Worm (Caenorhabditis elegans): Measurements from ENCODE around the gene F09C6.11.

F09C6.11 gene

ce11 chrV:16840961-16841360 is 41.1 kb downstream of the F09C6.11 start, which contains the start of gene clec-40:
Gene clec-40, minus strand, starts transcription at chrV:16841061.
- TF ChIP-seq lir-3 (tag; optimal IDR thresholded peaks at IDR 0.05; ENCODE audit: poor library complexity) (no peak), sup-37 (GFP tag; optimal IDR thresholded peaks at IDR 0.05) (no peak), jun-1 (tag; optimal IDR thresholded peaks at IDR 0.05) (no peak), lin-39 (tag; optimal IDR thresholded peaks at IDR 0.05) (no peak), nhr-20 (tag; optimal IDR thresholded peaks at IDR 0.05) (no peak), dpl-1 (GFP tag; optimal IDR thresholded peaks at IDR 0.05) (no peak), alr-1 (tag; optimal IDR thresholded peaks at IDR 0.05; ENCODE audit: borderline replicate concordance) (no peak)

- TF ChIP-seq lin-35 (GFP tag; optimal IDR thresholded peaks at IDR 0.05) (peak in 1 of 2 experiments; percentile 14), jun-1 (tag; optimal IDR thresholded peaks at IDR 0.05) (peak; percentile 8), blmp-1 (tag; optimal IDR thresholded peaks at IDR 0.05) (no peak), elt-2 (tag; optimal IDR thresholded peaks at IDR 0.05) (peak; percentile 91), ets-5 (GFP tag; IDR thresholded peaks at IDR 0.05) (no peak)
Measured at ce11 chrV:16840283-16840682, 41.8 kb downstream of the F09C6.11 start.

- no peak for TF ChIP-seq lin-14 (GFP tag; optimal IDR thresholded peaks at IDR 0.05)
- no peak for TF ChIP-seq nhr-90 (tag; optimal IDR thresholded peaks at IDR 0.05; ENCODE audit: poor library complexity)
- TF ChIP-seq hlh-17 (GFP tag; optimal IDR thresholded peaks at IDR 0.05; ENCODE audit: borderline replicate concordance): no peak
- TF ChIP-seq zag-1 (tag; optimal IDR thresholded peaks at IDR 0.05): no peak
Measured at ce11 chrV:16838435-16838834, 43.7 kb downstream of the F09C6.11 start.

- no peak for TF ChIP-seq ceh-88 (GFP tag; IDR thresholded peaks at IDR 0.05)
- no peak for TF ChIP-seq zip-4 (GFP tag; optimal IDR thresholded peaks at IDR 0.05)
- no peak for TF ChIP-seq efl-3 (GFP tag; optimal IDR thresholded peaks at IDR 0.05)
- no peak for TF ChIP-seq lir-3 (tag; optimal IDR thresholded peaks at IDR 0.05; ENCODE audit: poor library complexity)
- TF ChIP-seq C34B4.2 (tag; optimal IDR thresholded peaks at IDR 0.05): no peak
- TF ChIP-seq jun-1 (tag; optimal IDR thresholded peaks at IDR 0.05): no peak
- TF ChIP-seq isw-1 (GFP tag; IDR thresholded peaks at IDR 0.05): no peak
- no peak for TF ChIP-seq sup-37 (GFP tag; optimal IDR thresholded peaks at IDR 0.05)
- no peak for TF ChIP-seq nhr-77 (tag; optimal IDR thresholded peaks at IDR 0.05)
- TF ChIP-seq pax-3 (tag; optimal IDR thresholded peaks at IDR 0.05): no peak
- no peak for TF ChIP-seq irx-1 (tag; optimal IDR thresholded peaks at IDR 0.05)
- no peak for TF ChIP-seq ceh-8 (GFP tag; optimal IDR thresholded peaks at IDR 0.05)
- no peak for TF ChIP-seq ztf-4 (tag; optimal IDR thresholded peaks at IDR 0.05)
- TF ChIP-seq C04F5.9 (tag; optimal IDR thresholded peaks at IDR 0.05): no peak
- no peak for TF ChIP-seq pag-3 (tag; optimal IDR thresholded peaks at IDR 0.05; ENCODE audit: borderline replicate concordance, insufficient read depth)
- TF ChIP-seq mab-9 (GFP tag; IDR thresholded peaks at IDR 0.05): no peak
- TF ChIP-seq lin-15B (tag; optimal IDR thresholded peaks at IDR 0.05): no peak
- no peak for TF ChIP-seq nhr-19 (GFP tag; conservative IDR thresholded peaks at IDR 0.05)
- no peak for TF ChIP-seq snpc-4 (tag; optimal IDR thresholded peaks at IDR 0.05)
Measured at ce11 chrV:16836100-16836499, 46.0 kb downstream of the F09C6.11 start.

ce11 chrV:16834989-16835388 is 47.1 kb downstream of the F09C6.11 start, which contains the start of gene tni-3:
Gene tni-3, minus strand, starts transcription at chrV:16835128.
- no peak for TF ChIP-seq irx-1 (tag; optimal IDR thresholded peaks at IDR 0.05)
- TF ChIP-seq unc-130 (tag; optimal IDR thresholded peaks at IDR 0.05): no peak
- TF ChIP-seq nhr-84 (tag; optimal IDR thresholded peaks at IDR 0.05): no peak
- TF ChIP-seq dsc-1 (tag; optimal IDR thresholded peaks at IDR 0.05): peak; percentile 87
- TF ChIP-seq fkh-4 (tag; optimal IDR thresholded peaks at IDR 0.05; ENCODE audit: borderline replicate concordance): peak; percentile 59
